Worm (Caenorhabditis elegans) whole organism, young adult: ENCODE measurements around the gene fbxb-5.
"Not testable (repeated sequence)": the region's sequence is repeated elsewhere in the genome, so short reads cannot be mapped to it uniquely, and the experiment has no call there.

ENCODE experiments used
- F10E7.11 ChIP-seq: sonication (generic microtip); optimal IDR thresholded peaks from 2 replicates; lab custom pipeline; 2017; ENCODE audit warnings: mild to moderate bottlenecking, missing genetic modification characterization, moderate library complexity, missing compliant biosample characterization
- F55B11.4 ChIP-seq: sonication (generic microtip); optimal IDR thresholded peaks from 2 replicates; lab custom pipeline; 2016; ENCODE audit warnings: missing compliant biosample characterization, missing genetic modification characterization, borderline replicate concordance; ENCODE audit not compliant: insufficient read depth
- aptf-3 ChIP-seq: fragments of 200-800 bp; sonication (Bioruptor generic); IDR thresholded peaks from 2 replicates; pipeline ENCODE4 v1.3.6; 2022; ENCODE audit warnings: missing genetic modification characterization, missing compliant biosample characterization
- lin-54 ChIP-seq: fragments of 200-800 bp; sonication (Bioruptor generic); optimal IDR thresholded peaks from 2 replicates; lab custom pipeline; 2018; ENCODE audit warnings: mild to moderate bottlenecking, missing genetic modification characterization, missing compliant biosample characterization
- nhr-80 ChIP-seq: sonication (generic microtip); optimal IDR thresholded peaks from 2 replicates; lab custom pipeline; 2016; ENCODE audit warnings: missing genetic modification characterization, missing compliant biosample characterization
- pha-4 ChIP-seq: fragments of 150-350 bp; sonication (generic microtip); optimal IDR thresholded peaks from 2 replicates; lab custom pipeline; 2014; ENCODE audit warnings: missing biosample characterization, missing genetic modification reagents, missing genetic modification characterization
- snpc-4 ChIP-seq, 5 experiments: fragments of 150-350 bp in 1 of 5; sonication (generic microtip) in 4 of 5; optimal IDR thresholded peaks; 2 replicates each; lab custom pipeline; 2014 to 2018; ENCODE audit warnings: missing genetic modification characterization in 5 of 5, missing biosample characterization in 3 of 5, antibody characterized with exemption in 2 of 5, mild to moderate bottlenecking in 2 of 5, missing compliant biosample characterization in 2 of 5, missing genotype in 2 of 5, moderate library complexity in 2 of 5, missing genetic modification reagents in 1 of 5

- not testable (repeated sequence) for TF ChIP-seq F55B11.4 (tag; lab: Kevin White, UChicago); F10E7.11 (tag; lab: Kevin White, UChicago); pha-4; lin-54 (GFP tag; lab: Kevin White, UChicago); snpc-4 (GFP tag; optimal IDR thresholded peaks at IDR 0.05; lab: Kevin White, UChicago); snpc-4 (tag; optimal IDR thresholded peaks at IDR 0.05; lab: Kevin White, UChicago); nhr-80 (tag; lab: Kevin White, UChicago); aptf-3 (GFP tag; lab: Robert Waterston, UW)
Observed at ce11 chrII:1771347-1771746, 49.1 kb upstream of the fbxb-5 start, which contains the start of gene math-26.
